Fruit fly (Drosophila melanogaster): Measurements from ENCODE around the gene CG18094.

DNA sequence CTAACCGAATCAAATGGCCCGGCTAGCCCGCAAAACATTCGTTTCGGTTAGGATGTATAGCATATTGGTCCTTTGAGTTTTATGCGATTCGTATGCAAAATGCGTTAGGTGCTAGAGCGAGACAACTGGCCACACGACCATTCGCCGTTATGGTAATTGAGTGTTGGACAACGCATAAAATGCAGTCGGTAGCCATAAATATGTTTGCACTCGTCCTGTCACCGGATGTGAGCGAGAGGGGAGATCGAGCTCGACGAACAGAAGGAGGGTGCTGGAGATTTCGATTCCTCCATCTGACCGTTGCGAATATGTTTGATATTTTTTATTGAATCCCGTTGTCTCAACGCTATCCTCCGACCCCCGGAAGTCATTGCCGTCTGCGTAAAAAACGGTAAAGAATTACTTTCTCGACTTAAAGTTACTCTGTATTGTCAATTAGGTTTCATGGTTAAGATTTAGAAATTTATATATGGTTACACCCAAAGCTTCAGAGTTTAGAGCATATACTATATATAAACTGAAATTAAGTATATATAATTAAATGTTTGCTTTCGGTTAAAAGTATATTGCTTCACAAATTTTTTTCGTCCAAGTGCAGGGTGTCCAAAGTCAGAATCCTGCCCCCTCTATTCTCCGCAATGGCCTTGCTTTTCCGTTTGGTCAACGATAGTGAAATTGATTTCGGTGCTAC, 32.0 kb upstream of the CG18094 start:
- no peak for TF ChIP-seq svp (GFP tag)
- TF ChIP-seq Gug (GFP tag; IDR thresholded peaks at IDR 0.05): no peak
- TF ChIP-seq ss (GFP tag; optimal IDR thresholded peaks at IDR 0.05): no peak
- no peak for TF ChIP-seq Sox14 (GFP tag; optimal IDR thresholded peaks at IDR 0.05)
- no peak for TF ChIP-seq Hr39 (GFP tag; optimal IDR thresholded peaks at IDR 0.05)
- no peak for TF ChIP-seq pdm3 (GFP tag; optimal IDR thresholded peaks at IDR 0.05)
- no peak for TF ChIP-seq topi (GFP tag; optimal IDR thresholded peaks at IDR 0.05)
- TF ChIP-seq CG8319 (GFP tag; optimal IDR thresholded peaks at IDR 0.05): no peak
- no peak for TF ChIP-seq Eip75B (GFP tag; optimal IDR thresholded peaks at IDR 0.05)
- no peak for TF ChIP-seq CG10669 (GFP tag; optimal IDR thresholded peaks at IDR 0.05)
- no peak for TF ChIP-seq CG8632 (GFP tag; optimal IDR thresholded peaks at IDR 0.05)
- no peak for TF ChIP-seq CG9139 (GFP tag; optimal IDR thresholded peaks at IDR 0.05)
- TF ChIP-seq cyc (GFP tag; optimal IDR thresholded peaks at IDR 0.05): no peak
- no peak for TF ChIP-seq vri (GFP tag; optimal IDR thresholded peaks at IDR 0.05)
